Fruit fly (Drosophila melanogaster) whole organism: ENCODE results near the gene scyl.

Experiments used
- CG8478 ChIP-seq: fragments of >200 bp; optimal IDR thresholded peaks from 2 replicates; lab custom pipeline; 2018; ENCODE audit warnings: inconsistent platforms
- Dll ChIP-seq: fragments of >200 bp; optimal IDR thresholded peaks from 2 replicates; lab custom pipeline; 2017
- EcR ChIP-seq, 2 experiments: fragments of >200 bp; optimal IDR thresholded peaks; 2 replicates each; lab custom pipeline; 2017; ENCODE audit warnings: missing biosample characterization in 2 of 2, missing genetic modification characterization in 2 of 2, missing genetic modification reagents in 2 of 2
- pan ChIP-seq: fragments of >200 bp; optimal IDR thresholded peaks from 2 replicates; lab custom pipeline; 2017
- psq ChIP-seq: fragments of >200 bp; optimal IDR thresholded peaks from 2 replicates; lab custom pipeline; 2017
- usp ChIP-seq: fragments of >200 bp; optimal IDR thresholded peaks from 2 replicates; lab custom pipeline; 2017; ENCODE audit warnings: missing biosample characterization, missing genetic modification characterization, mixed read lengths

DNA sequence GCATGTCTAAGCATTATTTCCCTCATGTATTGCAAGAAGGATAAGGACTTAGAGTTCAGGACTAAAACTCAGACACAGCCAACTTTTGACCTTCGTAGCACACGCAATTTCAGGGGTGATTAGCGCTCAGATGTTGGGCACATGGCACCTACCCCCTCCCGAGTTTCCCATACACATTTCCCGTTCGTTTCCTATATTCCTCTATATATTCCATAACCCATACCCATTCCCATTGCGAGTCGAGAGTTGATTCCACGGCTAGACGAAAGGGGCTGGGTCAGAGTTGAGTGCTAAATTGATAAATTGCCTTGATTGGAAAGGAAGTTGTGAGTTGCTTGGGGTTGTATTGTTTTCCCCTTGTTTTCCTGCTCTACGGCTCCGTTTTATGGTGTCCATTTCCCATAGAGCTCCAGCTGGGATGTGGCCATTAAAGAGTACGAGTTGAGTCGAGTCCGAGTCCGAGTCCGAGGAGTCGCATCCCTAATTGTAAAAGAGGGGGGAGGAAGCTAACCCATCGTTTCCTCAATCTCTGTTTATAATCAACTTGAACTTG lies 8.0 kb upstream of the scyl start:
- TF ChIP-seq EcR (GFP tag; optimal IDR thresholded peaks at IDR 0.05; lab: Kevin White, UChicago): no peak
- no peak for TF ChIP-seq usp (GFP tag; lab: Kevin White, UChicago)
- TF ChIP-seq CG8478 (lab: Kevin White, UChicago): no peak
- no peak for TF ChIP-seq psq (lab: Kevin White, UChicago)
- TF ChIP-seq Dll (lab: Kevin White, UChicago): no peak
- TF ChIP-seq pan (lab: Kevin White, UChicago): no peak
